Fruit fly (Drosophila melanogaster): ENCODE data around the gene Sms.

DNA sequence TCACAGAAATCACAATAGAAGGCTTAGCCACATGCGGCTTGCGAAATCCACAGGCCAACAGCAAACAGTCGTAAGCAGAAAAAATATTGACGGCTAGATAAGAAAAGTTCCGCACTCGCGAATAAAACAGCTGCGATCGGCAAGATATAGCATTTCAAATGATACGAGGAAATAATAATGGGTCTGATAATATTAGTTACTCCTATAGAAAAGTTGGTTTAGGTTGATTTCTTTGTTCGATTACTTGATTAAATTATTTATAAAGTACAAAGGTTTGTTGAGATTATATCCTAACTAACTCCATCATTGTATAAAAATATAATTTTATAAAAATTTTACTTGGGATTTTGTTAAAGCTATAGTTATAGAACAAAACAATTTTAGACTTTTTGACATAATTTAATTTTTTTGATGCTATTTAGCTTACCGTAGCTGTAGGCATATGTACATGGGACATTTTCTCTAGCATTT lies 1.4 kb downstream of the Sms start:
- no peak for TF ChIP-seq CG8478 (optimal IDR thresholded peaks at IDR 0.05)
- no peak for TF ChIP-seq CTCF (optimal IDR thresholded peaks at IDR 0.05)
